Worm (Caenorhabditis elegans) whole organism, late embryonic: ENCODE results near the gene ZK355.3.
A peak's percentile ranks its signal among the peaks of the same experiment; 100 is the strongest.

Source experiments
- ceh-48 ChIP-seq: sonication (generic microtip); optimal IDR thresholded peaks from 2 replicates; lab custom pipeline; 2016; ENCODE audit warnings: missing genetic modification characterization, inconsistent platforms, missing compliant biosample characterization
- dve-1 ChIP-seq: sonication (generic microtip); optimal IDR thresholded peaks from 2 replicates; lab custom pipeline; 2017; ENCODE audit warnings: antibody characterized with exemption, mild to moderate bottlenecking, missing genetic modification characterization, missing compliant biosample characterization
- odd-2 ChIP-seq: sonication (generic microtip); optimal IDR thresholded peaks from 2 replicates; lab custom pipeline; 2017; ENCODE audit warnings: antibody characterized with exemption, mild to moderate bottlenecking, missing genetic modification characterization, missing compliant biosample characterization
- unc-55 ChIP-seq: sonication (generic microtip); optimal IDR thresholded peaks from 2 replicates; lab custom pipeline; 2017; ENCODE audit warnings: missing biosample characterization, missing genetic modification reagents, missing genetic modification characterization

- TF ChIP-seq ceh-48 (tag; lab: Kevin White, UChicago), result peak; percentile 38
- TF ChIP-seq dve-1 (tag; lab: Kevin White, UChicago), result no peak
- no peak for TF ChIP-seq odd-2 (tag; lab: Kevin White, UChicago)
- TF ChIP-seq unc-55 (GFP tag; lab: Kevin White, UChicago), result no peak
Measured at ce11 chrII:2919074-2919857, 8.2 kb downstream of the ZK355.3 start, which contains the start of the genes ncap-1 and Y110A2AR.1.
